Fruit fly (Drosophila melanogaster) S2 (cell line): Measurements from ENCODE around the gene lqf.

Experiments used
- CG8478 ChIP-seq: fragments of >200 bp; optimal IDR thresholded peaks from 2 replicates; lab custom pipeline; 2018
- CTCF ChIP-seq, 2 experiments: fragments of >200 bp; optimal IDR thresholded peaks; 2 replicates each; lab custom pipeline; 2018

dm6 chr3L:7506117-7506516 lies 22.5 kb upstream of the lqf start, which contains the start of gene CG7548:
- TF ChIP-seq CTCF (optimal IDR thresholded peaks at IDR 0.05; lab: Kevin White, UChicago) (no peak), CG8478 (lab: Kevin White, UChicago) (no peak)
